Worm (Caenorhabditis elegans) whole organism, L2 larva: Measurements from ENCODE around the gene R10D12.13.

ENCODE experiments used
- C34F6.9 ChIP-seq: fragments of 150-350 bp; optimal IDR thresholded peaks from 2 replicates; lab custom pipeline; 2014; ENCODE audit warnings: missing biosample characterization, missing genetic modification characterization
- F13H6.1 ChIP-seq: sonication (generic microtip); optimal IDR thresholded peaks from 2 replicates; lab custom pipeline; 2016; ENCODE audit warnings: missing genetic modification characterization, missing compliant biosample characterization
- R02D3.7 ChIP-seq: fragments of 150-350 bp; optimal IDR thresholded peaks from 2 replicates; lab custom pipeline; 2014; ENCODE audit warnings: missing biosample characterization, missing genetic modification characterization
- Y55F3AM.14 ChIP-seq: fragments of 200-800 bp; sonication (Bioruptor generic); optimal IDR thresholded peaks from 2 replicates; lab custom pipeline; 2018; ENCODE audit warnings: mild to moderate bottlenecking, missing genetic modification characterization, missing compliant biosample characterization
- ZK546.5 ChIP-seq: sonication (generic microtip); optimal IDR thresholded peaks from 2 replicates; lab custom pipeline; 2017; ENCODE audit warnings: missing biosample characterization, missing genetic modification characterization
- alr-1 ChIP-seq: fragments of 150-350 bp; optimal IDR thresholded peaks from 2 replicates; lab custom pipeline; 2014; ENCODE audit warnings: missing biosample characterization, missing genetic modification characterization
- aly-2 ChIP-seq: fragments of 150-350 bp; optimal IDR thresholded peaks from 2 replicates; lab custom pipeline; 2014; ENCODE audit warnings: missing biosample characterization, missing genetic modification characterization
- ama-1 ChIP-seq: fragments of 150-350 bp; optimal IDR thresholded peaks from 2 replicates; lab custom pipeline; 2018; ENCODE audit warnings: inconsistent platforms
- blmp-1 ChIP-seq: sonication (generic microtip); optimal IDR thresholded peaks from 2 replicates; lab custom pipeline; 2017; ENCODE audit warnings: missing genetic modification characterization, mild to moderate bottlenecking, missing compliant biosample characterization, antibody characterized with exemption, moderate library complexity; ENCODE audit not compliant: insufficient read depth
- ceh-16 ChIP-seq: fragments of 150-350 bp; optimal IDR thresholded peaks from 2 replicates; lab custom pipeline; 2014; ENCODE audit warnings: missing biosample characterization, missing genetic modification characterization
- ceh-82 ChIP-seq: fragments of 150-350 bp; optimal IDR thresholded peaks from 2 replicates; lab custom pipeline; 2014; ENCODE audit warnings: missing biosample characterization, missing genetic modification characterization
- crh-2 ChIP-seq: sonication (generic microtip); optimal IDR thresholded peaks from 2 replicates; lab custom pipeline; 2017; ENCODE audit warnings: missing biosample characterization, missing genetic modification characterization
- dmd-4 ChIP-seq: sonication (generic microtip); optimal IDR thresholded peaks from 2 replicates; lab custom pipeline; 2017; ENCODE audit warnings: missing biosample characterization, missing genetic modification characterization
- egl-27 ChIP-seq: sonication (generic microtip); optimal IDR thresholded peaks from 3 replicates; lab custom pipeline; 2017; ENCODE audit warnings: missing biosample characterization, missing genetic modification reagents, missing genetic modification characterization
- elt-1 ChIP-seq: fragments of 150-350 bp; optimal IDR thresholded peaks from 2 replicates; lab custom pipeline; 2014; ENCODE audit warnings: missing biosample characterization, missing genetic modification characterization
- elt-3 ChIP-seq: sonication (generic microtip); optimal IDR thresholded peaks from 2 replicates; lab custom pipeline; 2017; ENCODE audit warnings: missing biosample characterization, missing genetic modification characterization
- fos-1 ChIP-seq: fragments of 150-350 bp; optimal IDR thresholded peaks from 2 replicates; lab custom pipeline; 2014; ENCODE audit warnings: missing biosample characterization, missing genetic modification characterization
- lin-11 ChIP-seq: fragments of 150-350 bp; sonication (generic microtip); optimal IDR thresholded peaks from 2 replicates; lab custom pipeline; 2014; ENCODE audit warnings: missing biosample characterization, missing genetic modification characterization, inconsistent platforms, mixed read lengths
- lin-13 ChIP-seq: fragments of 150-350 bp; optimal IDR thresholded peaks from 2 replicates; lab custom pipeline; 2014; ENCODE audit warnings: missing biosample characterization, missing genetic modification reagents, missing genetic modification characterization
- lin-39 ChIP-seq: fragments of 150-350 bp; optimal IDR thresholded peaks from 2 replicates; lab custom pipeline; 2014; ENCODE audit warnings: missing biosample characterization, missing genetic modification reagents, missing genetic modification characterization
- lsy-2 ChIP-seq, 2 experiments: fragments of 150-350 bp in 1 of 2; sonication (generic microtip) in 1 of 2; optimal IDR thresholded peaks; 2 replicates each; lab custom pipeline; 2014 to 2017; ENCODE audit warnings: missing biosample characterization in 2 of 2, missing genetic modification characterization in 2 of 2
- mbf-1 ChIP-seq: sonication (generic microtip); optimal IDR thresholded peaks from 2 replicates; lab custom pipeline; 2017; ENCODE audit warnings: missing biosample characterization, missing genetic modification characterization
- mdl-1 ChIP-seq, 2 experiments: fragments of 150-350 bp in 1 of 2; sonication (generic microtip) in 1 of 2; optimal IDR thresholded peaks; 2 replicates each; lab custom pipeline; 2017; ENCODE audit warnings: missing biosample characterization in 2 of 2, missing genetic modification characterization in 2 of 2
- nhr-11 ChIP-seq: fragments of 150-350 bp; optimal IDR thresholded peaks from 2 replicates; lab custom pipeline; 2014; ENCODE audit warnings: missing biosample characterization, missing genetic modification characterization
- nhr-12 ChIP-seq: fragments of 150-350 bp; optimal IDR thresholded peaks from 2 replicates; lab custom pipeline; 2014; ENCODE audit warnings: missing biosample characterization, missing genetic modification characterization
- nhr-129 ChIP-seq: fragments of 150-350 bp; optimal IDR thresholded peaks from 2 replicates; lab custom pipeline; 2014; ENCODE audit warnings: missing biosample characterization, missing genetic modification characterization
- nhr-21 ChIP-seq: fragments of 150-350 bp; optimal IDR thresholded peaks from 2 replicates; lab custom pipeline; 2014; ENCODE audit warnings: missing biosample characterization, missing genetic modification characterization
- nhr-23 ChIP-seq: fragments of 150-350 bp; optimal IDR thresholded peaks from 2 replicates; lab custom pipeline; 2014; ENCODE audit warnings: missing biosample characterization, missing genetic modification reagents, missing genetic modification characterization
- nhr-237 ChIP-seq: fragments of 150-350 bp; optimal IDR thresholded peaks from 2 replicates; lab custom pipeline; 2014; ENCODE audit warnings: missing biosample characterization, missing genetic modification characterization
- nhr-25 ChIP-seq: fragments of 150-350 bp; sonication (generic microtip); optimal IDR thresholded peaks from 3 replicates; lab custom pipeline; 2014; ENCODE audit warnings: missing biosample characterization, missing genetic modification characterization
- nhr-77 ChIP-seq: fragments of 150-350 bp; optimal IDR thresholded peaks from 2 replicates; lab custom pipeline; 2014; ENCODE audit warnings: missing biosample characterization, missing genetic modification characterization
- sem-4 ChIP-seq: fragments of 150-350 bp; optimal IDR thresholded peaks from 2 replicates; lab custom pipeline; 2014; ENCODE audit warnings: missing biosample characterization, missing genetic modification reagents, missing genetic modification characterization
- sma-3 ChIP-seq: sonication (generic microtip); optimal IDR thresholded peaks from 2 replicates; lab custom pipeline; 2016; ENCODE audit warnings: missing genetic modification reagents, missing genetic modification characterization, missing compliant biosample characterization
- sma-9 ChIP-seq, 2 experiments: fragments of 150-350 bp in 1 of 2; sonication (generic microtip) in 1 of 2; optimal IDR thresholded peaks; 2 replicates each; lab custom pipeline; 2014 to 2016; ENCODE audit warnings: missing genetic modification characterization in 2 of 2, mild to moderate bottlenecking in 1 of 2, missing biosample characterization in 1 of 2, missing compliant biosample characterization in 1 of 2, missing genetic modification reagents in 1 of 2, moderate library complexity in 1 of 2
- snpc-4 ChIP-seq: fragments of 150-350 bp; optimal IDR thresholded peaks from 2 replicates; lab custom pipeline; 2014; ENCODE audit warnings: missing biosample characterization, missing genetic modification characterization
- unc-39 ChIP-seq: fragments of 150-350 bp; optimal IDR thresholded peaks from 2 replicates; lab custom pipeline; 2014; ENCODE audit warnings: missing biosample characterization, missing genetic modification characterization
- unc-55 ChIP-seq: fragments of 150-350 bp; sonication (generic microtip); optimal IDR thresholded peaks from 3 replicates; lab custom pipeline; 2014; ENCODE audit warnings: missing biosample characterization, missing genetic modification reagents, missing genetic modification characterization
- unc-62 ChIP-seq: fragments of 150-350 bp; optimal IDR thresholded peaks from 2 replicates; lab custom pipeline; 2014; ENCODE audit warnings: missing biosample characterization, missing genetic modification reagents, missing genetic modification characterization
- zag-1 ChIP-seq: fragments of 150-350 bp; optimal IDR thresholded peaks from 2 replicates; lab custom pipeline; 2014; ENCODE audit warnings: missing biosample characterization, missing genetic modification characterization
- ztf-1 ChIP-seq: fragments of 200-800 bp; sonication (Bioruptor generic); conservative IDR thresholded peaks from 2 replicates; pipeline ENCODE4 v1.3.6; 2022; ENCODE audit warnings: missing genetic modification characterization, missing compliant biosample characterization
- ztf-11 ChIP-seq: sonication (generic microtip); optimal IDR thresholded peaks from 2 replicates; lab custom pipeline; 2017; ENCODE audit warnings: missing biosample characterization, missing genetic modification characterization

The R10D12.13 gene

DNA sequence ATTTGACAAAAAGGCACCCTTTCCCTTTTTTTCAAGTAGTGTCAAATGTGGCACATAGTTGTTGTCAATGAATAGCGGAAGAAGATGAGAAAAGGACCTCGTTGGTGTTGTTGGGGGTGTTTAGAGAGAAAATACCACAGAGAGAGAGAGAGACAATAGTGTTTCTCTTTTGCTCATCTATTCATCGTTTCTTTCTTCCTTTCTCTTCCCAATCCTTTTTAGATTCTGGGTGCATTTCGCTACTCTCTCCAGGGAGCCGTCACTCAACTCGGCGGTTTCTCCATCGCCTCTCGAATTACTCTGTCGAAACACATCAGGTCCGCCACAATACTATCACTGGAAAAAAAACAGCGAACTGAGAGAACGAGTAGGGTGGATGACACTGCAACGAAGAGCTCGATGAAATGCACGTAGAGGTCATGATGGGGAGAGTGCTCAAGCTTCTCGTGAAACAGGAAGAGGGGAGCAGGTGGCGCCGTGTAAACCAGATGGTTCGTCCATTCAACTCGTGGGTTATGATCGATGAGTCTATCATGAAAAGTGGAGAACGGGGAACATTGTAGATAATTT is 41.5 kb downstream of the R10D12.13 start:
- TF ChIP-seq lsy-2 (tag; optimal IDR thresholded peaks at IDR 0.05; lab: Kevin White, UChicago) (peak in 1 of 2 experiments; percentile 23), fos-1 (tag; lab: Kevin White, UChicago) (no peak), F13H6.1 (tag; lab: Kevin White, UChicago) (peak; percentile 34), ama-1 (lab: Kevin White, UChicago) (no peak), nhr-129 (tag; lab: Kevin White, UChicago) (peak; percentile 76), mbf-1 (tag; lab: Kevin White, UChicago) (no peak), nhr-21 (tag; lab: Kevin White, UChicago) (no peak), nhr-77 (tag; lab: Kevin White, UChicago) (no peak), nhr-237 (tag; lab: Kevin White, UChicago) (no peak), sma-9 (GFP tag; optimal IDR thresholded peaks at IDR 0.05; lab: Kevin White, UChicago) (peak; percentile 1), sma-9 (tag; optimal IDR thresholded peaks at IDR 0.05; lab: Kevin White, UChicago) (no peak), nhr-12 (tag; lab: Kevin White, UChicago) (no peak), nhr-25 (no peak), lin-39 (tag; lab: Kevin White, UChicago) (no peak), elt-3 (no peak), ceh-82 (tag; lab: Kevin White, UChicago) (no peak), C34F6.9 (tag; lab: Kevin White, UChicago) (no peak), unc-62 (no peak), R02D3.7 (tag; lab: Kevin White, UChicago) (no peak), nhr-23 (tag; lab: Kevin White, UChicago) (no peak), sem-4 (tag; lab: Kevin White, UChicago) (no peak), crh-2 (tag; lab: Kevin White, UChicago) (no peak), egl-27 (tag; lab: Kevin White, UChicago) (no peak), unc-39 (tag; lab: Kevin White, UChicago) (no peak), snpc-4 (tag; lab: Kevin White, UChicago) (no peak), sma-3 (GFP tag; lab: Kevin White, UChicago) (no peak), elt-1 (tag; lab: Kevin White, UChicago) (no peak), lin-13 (GFP tag; lab: Kevin White, UChicago) (no peak), ZK546.5 (tag; lab: Kevin White, UChicago) (no peak), aly-2 (no peak), ztf-1 (GFP tag; lab: Robert Waterston, UW) (no peak), Y55F3AM.14 (GFP tag; lab: Kevin White, UChicago) (no peak), alr-1 (tag; lab: Kevin White, UChicago) (no peak), mdl-1 (tag; optimal IDR thresholded peaks at IDR 0.05; lab: Kevin White, UChicago) (no peak), blmp-1 (no peak), unc-55 (peak; percentile 68), ztf-11 (tag; lab: Kevin White, UChicago) (no peak), zag-1 (peak; percentile 17), nhr-11 (no peak)

ce11 chrV:14004342-14004741 is 42.1 kb downstream of the R10D12.13 start:
- TF ChIP-seq sma-9 (GFP tag; optimal IDR thresholded peaks at IDR 0.05; lab: Kevin White, UChicago) (peak; percentile 30), sma-9 (tag; optimal IDR thresholded peaks at IDR 0.05; lab: Kevin White, UChicago) (no peak), unc-55 (peak; percentile 5), lsy-2 (tag; optimal IDR thresholded peaks at IDR 0.05; lab: Kevin White, UChicago) (peak in 1 of 2 experiments; percentile 16), lin-11 (tag; lab: Kevin White, UChicago) (no peak), unc-62 (no peak), nhr-129 (tag; lab: Kevin White, UChicago) (peak; percentile 30), sem-4 (tag; lab: Kevin White, UChicago) (peak; percentile 72), nhr-23 (tag; lab: Kevin White, UChicago) (no peak), ceh-16 (tag; lab: Kevin White, UChicago) (no peak), ztf-11 (tag; lab: Kevin White, UChicago) (no peak), C34F6.9 (tag; lab: Kevin White, UChicago) (peak; percentile 56), dmd-4 (tag; lab: Kevin White, UChicago) (no peak)
